Worm (Caenorhabditis elegans): ENCODE measurements around the gene fbxa-209.

DNA sequence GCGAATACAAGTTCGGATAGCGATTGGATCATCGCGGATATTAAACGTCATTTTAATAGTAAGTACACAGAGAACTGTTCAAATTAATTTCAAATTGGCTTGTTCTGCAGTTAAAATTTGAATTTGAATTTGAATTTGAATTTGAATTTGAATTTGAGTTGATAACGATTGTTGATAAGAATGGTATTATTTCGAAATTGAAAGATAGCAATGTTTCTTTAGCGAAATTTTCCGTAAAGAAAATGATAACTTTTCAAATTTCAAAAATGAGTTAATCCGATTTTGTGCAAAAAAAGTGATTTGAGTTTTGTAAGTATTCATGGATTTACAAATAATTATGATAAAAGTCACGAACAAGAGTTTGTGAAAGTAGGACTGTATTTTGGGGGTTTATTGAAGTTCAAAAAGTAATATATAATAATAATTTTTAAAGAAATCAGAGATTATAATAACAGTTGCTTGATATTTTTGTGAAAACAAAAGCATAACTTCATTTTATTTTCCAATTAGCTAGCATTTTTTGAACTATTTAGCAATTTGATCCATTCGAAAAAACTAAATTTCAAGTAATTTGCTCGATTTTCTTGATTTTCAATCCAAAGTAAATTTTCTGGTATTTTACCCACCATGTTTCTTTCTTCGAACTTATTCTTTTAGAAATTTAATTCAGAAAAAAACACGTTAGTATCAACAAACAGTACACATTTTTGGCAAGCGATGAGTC is 1.3 kb downstream of the fbxa-209 start, which contains the start of gene Y36E3A.2:
- no peak for TF ChIP-seq let-607 (tag; optimal IDR thresholded peaks at IDR 0.05)
- TF ChIP-seq unc-130 (GFP tag; optimal IDR thresholded peaks at IDR 0.05) = no peak
- peak; percentile 9 for TF ChIP-seq nhr-80 (tag; optimal IDR thresholded peaks at IDR 0.05)
- TF ChIP-seq ztf-6 (GFP tag; IDR thresholded peaks at IDR 0.05) = no peak
- TF ChIP-seq ama-1 (optimal IDR thresholded peaks at IDR 0.05) = no peak
- TF ChIP-seq ama-1 (GFP tag; optimal IDR thresholded peaks at IDR 0.05) = no peak
- no peak for TF ChIP-seq zfh-2 (GFP tag; conservative IDR thresholded peaks at IDR 0.05)
- TF ChIP-seq mel-28 (tag; optimal IDR thresholded peaks at IDR 0.05; ENCODE audit: borderline replicate concordance) = no peak
- TF ChIP-seq attf-5 (GFP tag; optimal IDR thresholded peaks at IDR 0.05) = no peak
